Fruit fly (Drosophila melanogaster) whole organism, pupa: ENCODE data around the gene CG17261.

Experiments
- CG12605 ChIP-seq: fragments of 200-800 bp; sonication (Bioruptor generic); IDR thresholded peaks from 2 replicates; pipeline ENCODE4 v1.3.6; 2022; ENCODE audit warnings: missing biosample characterization, missing genetic modification characterization
- rn ChIP-seq: fragments of 200-800 bp; sonication (Bioruptor generic); IDR thresholded peaks from 2 replicates; pipeline ENCODE4 v1.3.6; 2022; ENCODE audit warnings: missing biosample characterization, missing genetic modification characterization

DNA sequence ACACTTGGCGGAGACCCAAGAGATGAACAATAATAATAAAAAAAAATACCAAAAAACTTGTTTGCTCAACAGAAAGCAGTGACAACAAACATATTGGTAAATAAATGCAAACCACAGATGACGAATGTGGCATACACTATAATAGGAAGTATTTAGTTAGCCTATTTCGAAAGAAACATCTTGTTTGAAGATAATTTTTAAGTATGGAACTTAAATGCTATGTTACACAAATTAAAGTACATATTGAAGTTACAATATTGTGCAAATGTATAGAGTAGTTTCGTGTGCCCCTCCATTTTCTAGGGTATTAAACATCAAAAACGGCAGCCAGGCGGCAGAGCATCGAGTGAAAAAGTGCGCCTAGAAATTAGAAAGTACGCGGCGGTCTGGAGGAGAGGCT, 39.0 kb upstream of the CG17261 start:
- TF ChIP-seq CG12605 (no peak), rn (GFP tag; lab: Robert Waterston, UW) (peak; percentile 44; the same call in 1 of the 2 replicates)
